Worm (Caenorhabditis elegans) whole organism, mixed stage, embryonic: Measurements from ENCODE around the gene C16C8.14.
"Not testable (repeated sequence)": the region's sequence is repeated elsewhere in the genome, so short reads cannot be mapped to it uniquely, and the experiment has no call there.

Experiments
- M03D4.4 ChIP-seq: sonication (generic microtip); optimal IDR thresholded peaks from 2 replicates; lab custom pipeline; 2017; ENCODE audit warnings: mild to moderate bottlenecking, missing genetic modification characterization, missing compliant biosample characterization
- bed-3 ChIP-seq: fragments of 200-800 bp; sonication (Bioruptor generic); optimal IDR thresholded peaks from 3 replicates; lab custom pipeline; 2018; ENCODE audit warnings: mild to moderate bottlenecking, missing genetic modification characterization, moderate library complexity, missing compliant biosample characterization
- blmp-1 ChIP-seq: fragments of 150-350 bp; optimal IDR thresholded peaks from 2 replicates; lab custom pipeline; 2014; ENCODE audit warnings: missing biosample characterization, missing genetic modification characterization
- ceh-39 ChIP-seq: fragments of 150-350 bp; optimal IDR thresholded peaks from 2 replicates; lab custom pipeline; 2014; ENCODE audit warnings: missing biosample characterization, missing genetic modification characterization
- ceh-43 ChIP-seq: fragments of 200-800 bp; sonication (Bioruptor generic); optimal IDR thresholded peaks from 2 replicates; lab custom pipeline; 2018; ENCODE audit warnings: mild to moderate bottlenecking, missing genetic modification characterization, moderate library complexity, missing compliant biosample characterization
- ceh-83 ChIP-seq: fragments of 200-800 bp; sonication (Bioruptor generic); optimal IDR thresholded peaks from 2 replicates; lab custom pipeline; 2018; ENCODE audit warnings: mild to moderate bottlenecking, missing genetic modification characterization, missing compliant biosample characterization
- ces-1 ChIP-seq: fragments of 150-350 bp; optimal IDR thresholded peaks from 2 replicates; lab custom pipeline; 2014; ENCODE audit warnings: missing biosample characterization, missing genetic modification reagents, missing genetic modification characterization
- cnd-1 ChIP-seq: fragments of 200-800 bp; sonication (Bioruptor generic); optimal IDR thresholded peaks from 2 replicates; lab custom pipeline; 2018; ENCODE audit warnings: mild to moderate bottlenecking, missing genetic modification characterization, missing compliant biosample characterization
- drap-1 ChIP-seq: fragments of 200-800 bp; sonication (Bioruptor generic); optimal IDR thresholded peaks from 3 replicates; lab custom pipeline; 2018; ENCODE audit warnings: mild to moderate bottlenecking, missing genetic modification characterization, missing compliant biosample characterization
- elt-1 ChIP-seq: sonication (generic microtip); optimal IDR thresholded peaks from 2 replicates; lab custom pipeline; 2017; ENCODE audit warnings: missing genetic modification characterization, mild to moderate bottlenecking, missing compliant biosample characterization, antibody characterized with exemption, moderate library complexity, borderline replicate concordance; ENCODE audit not compliant: insufficient read depth
- elt-3 ChIP-seq: fragments of 150-350 bp; optimal IDR thresholded peaks from 2 replicates; lab custom pipeline; 2014; ENCODE audit warnings: missing biosample characterization, missing genetic modification characterization
- flh-1 ChIP-seq: fragments of 200-800 bp; sonication (Bioruptor generic); optimal IDR thresholded peaks from 2 replicates; lab custom pipeline; 2018; ENCODE audit warnings: mild to moderate bottlenecking, missing genetic modification characterization, moderate library complexity, missing compliant biosample characterization
- ham-2 ChIP-seq: fragments of 200-800 bp; sonication (Bioruptor generic); optimal IDR thresholded peaks from 2 replicates; lab custom pipeline; 2018; ENCODE audit warnings: mild to moderate bottlenecking, missing genetic modification characterization, missing compliant biosample characterization
- hlh-1 ChIP-seq: fragments of 150-350 bp; optimal IDR thresholded peaks from 2 replicates; lab custom pipeline; 2014; ENCODE audit warnings: missing biosample characterization, missing genetic modification reagents, missing genetic modification characterization
- lin-13 ChIP-seq: fragments of 150-350 bp; optimal IDR thresholded peaks from 2 replicates; lab custom pipeline; 2014; ENCODE audit warnings: missing biosample characterization, missing genetic modification characterization
- lin-32 ChIP-seq: fragments of 200-800 bp; sonication (Bioruptor generic); optimal IDR thresholded peaks from 2 replicates; lab custom pipeline; 2018; ENCODE audit warnings: mild to moderate bottlenecking, missing genetic modification characterization, missing compliant biosample characterization
- lsy-2 ChIP-seq: fragments of 150-350 bp; optimal IDR thresholded peaks from 2 replicates; lab custom pipeline; 2014; ENCODE audit warnings: missing biosample characterization, missing genetic modification characterization
- mab-5 ChIP-seq: fragments of 150-350 bp; optimal IDR thresholded peaks from 2 replicates; lab custom pipeline; 2014; ENCODE audit warnings: missing biosample characterization, missing genetic modification characterization
- mep-1 ChIP-seq: fragments of 150-350 bp; optimal IDR thresholded peaks from 2 replicates; lab custom pipeline; 2017; ENCODE audit warnings: missing biosample characterization, missing genetic modification reagents, missing genetic modification characterization, inconsistent platforms
- nhr-12 ChIP-seq: fragments of 150-350 bp; optimal IDR thresholded peaks from 2 replicates; lab custom pipeline; 2014; ENCODE audit warnings: missing biosample characterization, missing genetic modification characterization
- nhr-2 ChIP-seq: fragments of 150-350 bp; optimal IDR thresholded peaks from 2 replicates; lab custom pipeline; 2014; ENCODE audit warnings: missing biosample characterization, missing genetic modification characterization
- nhr-237 ChIP-seq: fragments of 150-350 bp; optimal IDR thresholded peaks from 2 replicates; lab custom pipeline; 2014; ENCODE audit warnings: missing biosample characterization, missing genetic modification characterization
- nhr-28 ChIP-seq: fragments of 150-350 bp; optimal IDR thresholded peaks from 2 replicates; lab custom pipeline; 2014; ENCODE audit warnings: missing biosample characterization, missing genetic modification characterization
- nhr-76 ChIP-seq: sonication (generic microtip); optimal IDR thresholded peaks from 2 replicates; lab custom pipeline; 2017; ENCODE audit warnings: missing biosample characterization, missing genetic modification characterization
- pha-4 ChIP-seq: fragments of 150-350 bp; optimal IDR thresholded peaks from 2 replicates; lab custom pipeline; 2018; ENCODE audit warnings: missing biosample characterization, missing genetic modification reagents, missing genetic modification characterization
- snpc-4 ChIP-seq: fragments of 150-350 bp; optimal IDR thresholded peaks from 2 replicates; lab custom pipeline; 2014; ENCODE audit warnings: missing biosample characterization, missing genetic modification characterization
- sptf-1 ChIP-seq: sonication (generic microtip); optimal IDR thresholded peaks from 2 replicates; lab custom pipeline; 2017; ENCODE audit warnings: mild to moderate bottlenecking, missing genetic modification characterization, moderate library complexity, missing compliant biosample characterization
- tbx-8 ChIP-seq: fragments of 200-800 bp; sonication (Bioruptor generic); optimal IDR thresholded peaks from 2 replicates; lab custom pipeline; 2018; ENCODE audit warnings: mild to moderate bottlenecking, missing genetic modification characterization, moderate library complexity, missing compliant biosample characterization
- unc-120 ChIP-seq: sonication (generic microtip); optimal IDR thresholded peaks from 2 replicates; lab custom pipeline; 2017; ENCODE audit warnings: missing genetic modification characterization, missing compliant biosample characterization; ENCODE audit not compliant: poor library complexity, severe bottlenecking
- unc-39 ChIP-seq: fragments of 150-350 bp; optimal IDR thresholded peaks from 2 replicates; lab custom pipeline; 2014; ENCODE audit warnings: missing biosample characterization, missing genetic modification characterization
- unc-62 ChIP-seq: fragments of 150-350 bp; optimal IDR thresholded peaks from 2 replicates; lab custom pipeline; 2014; ENCODE audit warnings: missing biosample characterization, missing genetic modification reagents, missing genetic modification characterization
- zip-8 ChIP-seq: fragments of 150-350 bp; optimal IDR thresholded peaks from 2 replicates; lab custom pipeline; 2014; ENCODE audit warnings: missing biosample characterization, missing genetic modification characterization
- ztf-11 ChIP-seq: fragments of 150-350 bp; optimal IDR thresholded peaks from 2 replicates; lab custom pipeline; 2014; ENCODE audit warnings: missing biosample characterization, missing genetic modification characterization

The C16C8.14 gene

DNA sequence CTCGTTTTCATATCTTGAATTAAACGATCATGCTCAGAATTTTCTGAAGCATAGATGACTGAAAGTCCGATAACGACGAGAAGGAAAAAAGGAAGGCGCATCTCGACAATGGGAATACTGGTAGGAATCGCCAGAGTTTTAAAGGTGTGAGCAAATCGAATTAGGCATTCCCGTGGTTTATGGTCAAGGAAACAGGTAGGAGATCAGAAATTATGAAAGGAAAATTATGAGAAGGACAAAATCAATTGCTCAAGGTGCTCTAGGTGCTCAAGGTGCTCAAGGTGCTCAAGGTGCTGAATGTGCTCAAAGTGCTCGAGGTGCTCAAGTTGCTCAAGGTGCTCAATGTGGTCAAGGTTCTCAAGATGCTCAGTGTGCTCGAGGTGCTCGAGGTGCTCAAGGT, 15.0 kb downstream of the C16C8.14 start, which contains the start of gene C16C8.10:
C16C8.10 (minus strand) TSS at position 101 of the 400 bp plus-strand sequence.
- TF ChIP-seq tbx-8 (GFP tag; lab: Kevin White, UChicago); sptf-1 (tag; lab: Kevin White, UChicago); ztf-11 (tag; lab: Kevin White, UChicago): not testable (repeated sequence)

DNA sequence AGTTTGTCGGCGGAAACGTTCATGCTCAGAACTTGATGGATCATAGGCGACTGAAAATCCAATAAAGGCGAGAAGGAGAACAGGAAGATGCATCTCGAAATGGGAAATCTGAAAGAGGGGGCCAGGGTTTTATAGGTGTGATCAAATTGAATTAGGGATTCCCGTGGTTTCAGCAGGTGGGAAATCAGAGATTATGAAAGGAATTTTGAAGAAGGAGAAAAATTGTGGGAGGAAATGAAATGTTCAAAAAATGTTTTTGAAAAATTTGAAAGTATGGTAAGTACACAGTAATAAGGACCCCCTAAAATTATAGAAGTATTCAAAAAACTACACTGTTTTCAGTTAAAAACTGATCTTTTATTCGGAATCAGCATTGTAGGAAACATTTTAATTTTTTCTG, 20.9 kb downstream of the C16C8.14 start, which contains the start of gene Y49F6B.20:
Y49F6B.20 (minus strand) TSS at position 101 of the 400 bp plus-strand sequence.
- TF ChIP-seq ceh-43, result no peak
- TF ChIP-seq lin-13, result no peak
- no peak for TF ChIP-seq lsy-2 (tag; lab: Kevin White, UChicago)
- TF ChIP-seq unc-39, result no peak
- no peak for TF ChIP-seq elt-1 (tag; lab: Kevin White, UChicago)
- TF ChIP-seq unc-62 (GFP tag; lab: Kevin White, UChicago), result no peak
- TF ChIP-seq hlh-1, result no peak
- no peak for TF ChIP-seq mep-1 (tag; lab: Kevin White, UChicago)
- TF ChIP-seq nhr-12, result no peak
- no peak for TF ChIP-seq unc-120
- no peak for TF ChIP-seq drap-1 (GFP tag; lab: Kevin White, UChicago)
- TF ChIP-seq bed-3, result no peak
- no peak for TF ChIP-seq M03D4.4 (tag; lab: Kevin White, UChicago)
- no peak for TF ChIP-seq elt-3 (tag; lab: Kevin White, UChicago)

DNA sequence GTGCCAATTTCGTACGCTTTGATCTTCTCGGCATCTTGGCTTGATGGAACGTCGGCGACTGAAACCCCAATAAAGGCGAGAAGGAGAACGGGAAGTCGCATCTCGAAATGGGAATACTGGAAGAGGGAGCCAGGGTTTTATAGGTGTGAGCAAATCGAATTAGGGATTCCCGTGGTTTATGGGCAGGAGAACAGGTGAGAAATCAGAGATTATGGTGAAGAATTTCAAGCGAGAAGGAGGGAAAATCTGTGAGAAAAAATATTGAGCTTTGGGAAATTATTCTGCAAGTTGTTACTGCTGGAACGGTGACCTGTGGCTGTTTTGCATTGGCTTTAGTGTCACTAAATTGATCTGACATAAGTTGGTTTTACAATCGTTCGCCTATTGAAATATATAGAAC, 22.0 kb downstream of the C16C8.14 start, which contains the start of gene Y49F6B.13:
Y49F6B.13 (minus strand) TSS at position 101 of the 400 bp plus-strand sequence.
- TF ChIP-seq ceh-83, result no peak
- no peak for TF ChIP-seq nhr-28

DNA sequence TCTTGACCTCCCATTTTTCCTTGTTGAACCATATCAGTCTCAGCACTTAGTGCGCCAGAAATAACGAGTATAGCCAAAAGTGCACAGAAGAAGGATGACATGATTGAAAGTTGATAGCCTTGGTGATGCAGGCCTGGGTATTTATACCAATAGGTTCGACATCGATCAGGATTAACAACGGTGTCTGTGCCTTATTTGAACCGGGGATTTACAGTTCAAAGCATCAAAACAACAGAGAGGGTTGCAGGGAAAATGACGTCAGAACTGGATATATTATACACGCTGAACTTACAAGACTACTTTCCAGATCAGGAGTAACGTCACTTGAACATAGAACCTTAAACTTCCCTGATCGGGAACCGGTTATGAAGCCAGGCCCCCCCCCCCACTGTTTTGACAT, 22.7 kb downstream of the C16C8.14 start, which contains the start of gene Y49F6B.12:
Y49F6B.12 (minus strand) TSS at position 101 of the 400 bp plus-strand sequence.
- no peak for TF ChIP-seq pha-4 (tag; lab: Kevin White, UChicago)
- no peak for TF ChIP-seq nhr-28
- no peak for TF ChIP-seq unc-62 (GFP tag; lab: Kevin White, UChicago)
- no peak for TF ChIP-seq nhr-12
- TF ChIP-seq M03D4.4 (tag; lab: Kevin White, UChicago), result no peak
- TF ChIP-seq lsy-2 (tag; lab: Kevin White, UChicago), result no peak
- TF ChIP-seq nhr-237 (tag; lab: Kevin White, UChicago), result no peak
- no peak for TF ChIP-seq drap-1 (GFP tag; lab: Kevin White, UChicago)
- TF ChIP-seq mep-1 (tag; lab: Kevin White, UChicago), result no peak
- no peak for TF ChIP-seq ces-1 (GFP tag; lab: Kevin White, UChicago)
- TF ChIP-seq unc-39, result no peak
- TF ChIP-seq flh-1 (GFP tag; lab: Kevin White, UChicago), result no peak
- no peak for TF ChIP-seq lin-32 (GFP tag; lab: Kevin White, UChicago)
- no peak for TF ChIP-seq elt-1 (tag; lab: Kevin White, UChicago)
- TF ChIP-seq ceh-39 (tag; lab: Kevin White, UChicago), result no peak
- no peak for TF ChIP-seq mab-5
- TF ChIP-seq snpc-4, result no peak
- TF ChIP-seq tbx-8 (GFP tag; lab: Kevin White, UChicago), result no peak

DNA sequence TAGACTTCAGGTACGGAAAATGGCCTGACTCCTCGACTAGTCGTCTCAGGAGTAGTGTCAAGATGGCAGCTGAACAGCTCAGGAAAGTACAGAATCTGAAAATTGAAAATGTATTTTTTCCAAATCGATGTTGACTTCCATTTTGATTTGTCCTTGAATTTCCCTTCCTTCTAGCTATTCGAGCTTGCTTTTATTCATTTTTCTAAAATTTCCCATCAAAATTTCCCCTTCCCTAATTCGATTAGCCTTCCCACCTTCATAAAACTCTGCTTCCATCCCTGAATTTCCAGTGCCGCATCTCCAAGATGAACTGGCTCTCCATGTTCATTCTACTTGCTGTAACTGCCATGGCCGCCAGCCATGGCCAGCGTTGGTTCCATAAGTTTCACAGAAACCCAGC, 23.2 kb downstream of the C16C8.14 start, which contains the start of gene Y49F6B.6:
Y49F6B.6 (plus strand) TSS at position 301 of the 400 bp plus-strand sequence.
- TF ChIP-seq bed-3, result no peak
- no peak for TF ChIP-seq unc-39

DNA sequence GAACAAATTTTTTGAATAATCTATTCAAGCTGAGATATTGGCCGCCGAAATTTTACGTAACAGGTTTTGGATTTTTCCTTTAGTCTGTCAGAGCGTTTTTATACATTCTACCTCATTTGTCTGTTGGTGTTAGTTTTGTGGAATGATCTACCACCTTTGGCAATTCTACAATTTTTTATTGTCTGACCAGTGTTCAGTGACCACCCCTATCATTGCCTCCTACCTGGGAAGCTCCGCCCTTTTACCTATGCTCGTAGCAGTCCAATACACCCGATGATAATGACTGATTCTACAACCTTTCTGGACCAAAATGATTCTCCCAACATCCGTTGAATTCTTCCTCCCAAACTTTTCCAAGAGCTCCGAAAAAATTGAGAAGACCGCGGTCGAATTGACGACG, 24.1 kb downstream of the C16C8.14 start, which contains the start of gene sdz-32:
sdz-32 (plus strand) TSS at position 301 of the 400 bp plus-strand sequence.
- TF ChIP-seq drap-1 (GFP tag; lab: Kevin White, UChicago), result no peak
- no peak for TF ChIP-seq mab-5
- TF ChIP-seq hlh-1, result no peak
- TF ChIP-seq sptf-1 (tag; lab: Kevin White, UChicago), result no peak
- TF ChIP-seq lin-13, result no peak
- TF ChIP-seq snpc-4, result no peak
- no peak for TF ChIP-seq blmp-1
- TF ChIP-seq M03D4.4 (tag; lab: Kevin White, UChicago), result no peak
- TF ChIP-seq zip-8 (tag; lab: Kevin White, UChicago), result no peak
- TF ChIP-seq nhr-2 (tag; lab: Kevin White, UChicago), result no peak
- TF ChIP-seq ham-2 (GFP tag; lab: Kevin White, UChicago), result no peak
- no peak for TF ChIP-seq unc-39
- no peak for TF ChIP-seq cnd-1
- no peak for TF ChIP-seq ces-1 (GFP tag; lab: Kevin White, UChicago)
- TF ChIP-seq ceh-39 (tag; lab: Kevin White, UChicago), result no peak
- no peak for TF ChIP-seq bed-3
- TF ChIP-seq nhr-76 (tag; lab: Kevin White, UChicago), result no peak
- TF ChIP-seq mep-1 (tag; lab: Kevin White, UChicago), result no peak
- no peak for TF ChIP-seq nhr-12
- no peak for TF ChIP-seq lin-32 (GFP tag; lab: Kevin White, UChicago)
